Worm (Caenorhabditis elegans) whole organism, early embryonic: ENCODE data around the gene C10C5.5.

ENCODE experiments used
- B0310.2 ChIP-seq: sonication (generic microtip); optimal IDR thresholded peaks from 2 replicates; lab custom pipeline; 2016; ENCODE audit warnings: mild to moderate bottlenecking, missing genetic modification characterization, missing compliant biosample characterization
- F13C5.2 ChIP-seq: sonication (generic microtip); optimal IDR thresholded peaks from 2 replicates; lab custom pipeline; 2017; ENCODE audit warnings: mild to moderate bottlenecking, missing genetic modification characterization, inconsistent platforms, missing compliant biosample characterization
- aly-1 ChIP-seq: sonication (generic microtip); optimal IDR thresholded peaks from 2 replicates; lab custom pipeline; 2016; ENCODE audit warnings: missing genetic modification characterization, missing compliant biosample characterization
- ama-1 ChIP-seq: fragments of 150-350 bp; optimal IDR thresholded peaks from 2 replicates; lab custom pipeline; 2014
- ceh-13 ChIP-seq: fragments of 200-800 bp; sonication (Bioruptor generic); optimal IDR thresholded peaks from 2 replicates; lab custom pipeline; 2018; ENCODE audit warnings: mild to moderate bottlenecking, missing genetic modification characterization, missing compliant biosample characterization
- ceh-36 ChIP-seq: sonication (generic microtip); optimal IDR thresholded peaks from 2 replicates; lab custom pipeline; 2016; ENCODE audit warnings: missing genetic modification characterization, inconsistent platforms, missing compliant biosample characterization
- ets-7 ChIP-seq: sonication (generic microtip); optimal IDR thresholded peaks from 2 replicates; lab custom pipeline; 2016; ENCODE audit warnings: missing genotype, missing genetic modification characterization, missing compliant biosample characterization
- flt-1 ChIP-seq: fragments of 200-800 bp; sonication (Bioruptor generic); IDR thresholded peaks from 2 replicates; pipeline ENCODE4 v1.3.6; 2022; ENCODE audit warnings: missing genetic modification characterization, missing compliant biosample characterization
- hmbx-1 ChIP-seq: sonication (generic microtip); optimal IDR thresholded peaks from 2 replicates; lab custom pipeline; 2016; ENCODE audit warnings: mild to moderate bottlenecking, missing genetic modification characterization, missing compliant biosample characterization
- hmg-4 ChIP-seq: fragments of 200-800 bp; sonication (Bioruptor generic); optimal IDR thresholded peaks from 2 replicates; lab custom pipeline; 2018; ENCODE audit warnings: mild to moderate bottlenecking, missing genetic modification characterization, missing compliant biosample characterization
- hnd-1 ChIP-seq: sonication (generic microtip); optimal IDR thresholded peaks from 2 replicates; lab custom pipeline; 2016; ENCODE audit warnings: missing genetic modification characterization, missing compliant biosample characterization
- pes-1 ChIP-seq: fragments of 200-800 bp; sonication (Bioruptor generic); IDR thresholded peaks from 2 replicates; pipeline ENCODE4 v1.3.6; 2022; ENCODE audit warnings: missing genetic modification reagents, missing genetic modification characterization, missing compliant biosample characterization
- scrt-1 ChIP-seq: fragments of 200-800 bp; sonication (Bioruptor generic); IDR thresholded peaks from 2 replicates; pipeline ENCODE4 v1.3.6; 2022; ENCODE audit warnings: missing genetic modification characterization, missing compliant biosample characterization
- sea-1 ChIP-seq: fragments of 200-800 bp; sonication (Bioruptor generic); conservative IDR thresholded peaks from 2 replicates; pipeline ENCODE4 v1.3.6; 2022; ENCODE audit warnings: missing genetic modification characterization, missing compliant biosample characterization
- tbx-11 ChIP-seq: fragments of 200-800 bp; sonication (Bioruptor generic); IDR thresholded peaks from 2 replicates; pipeline ENCODE4 v1.3.6; 2022; ENCODE audit warnings: missing genetic modification characterization, missing compliant biosample characterization
- tbx-37 ChIP-seq: fragments of 200-800 bp; sonication (Bioruptor generic); conservative IDR thresholded peaks from 2 replicates; pipeline ENCODE4 v1.3.6; 2022; ENCODE audit warnings: missing genetic modification reagents, missing genetic modification characterization, missing compliant biosample characterization
- tra-4 ChIP-seq: sonication (generic microtip); optimal IDR thresholded peaks from 2 replicates; lab custom pipeline; 2017; ENCODE audit warnings: missing genetic modification characterization, missing compliant biosample characterization

Gene C10C5.5

ce11 chrIV:9381136-9381535 is at the start of gene C10C5.5:
Gene C10C5.5, plus strand, starts transcription at chrIV:9381436.
- no peak for TF ChIP-seq pes-1
- TF ChIP-seq tra-4 = no peak
- TF ChIP-seq aly-1 (tag; lab: Kevin White, UChicago) = no peak
- no peak for TF ChIP-seq ceh-13 (GFP tag; lab: Kevin White, UChicago)
- TF ChIP-seq flt-1 (GFP tag; lab: Robert Waterston, UW) = no peak
- TF ChIP-seq hmg-4 (GFP tag; lab: Kevin White, UChicago) = no peak
- TF ChIP-seq F13C5.2 (tag; lab: Kevin White, UChicago) = no peak
- TF ChIP-seq tbx-11 = no peak
- no peak for TF ChIP-seq ama-1 (lab: Kevin White, UChicago)

- TF ChIP-seq tbx-11 (no peak), sea-1 (no peak), flt-1 (GFP tag; lab: Robert Waterston, UW) (no peak), scrt-1 (GFP tag; lab: Robert Waterston, UW) (no peak), F13C5.2 (tag; lab: Kevin White, UChicago) (no peak), hnd-1 (no peak), aly-1 (tag; lab: Kevin White, UChicago) (no peak), tbx-37 (GFP tag; lab: Robert Waterston, UW) (no peak), hmbx-1 (tag; lab: Kevin White, UChicago) (no peak), tra-4 (no peak), B0310.2 (tag; lab: Kevin White, UChicago) (no peak), ama-1 (lab: Kevin White, UChicago) (no peak), ceh-13 (GFP tag; lab: Kevin White, UChicago) (no peak), pes-1 (no peak), hmg-4 (GFP tag; lab: Kevin White, UChicago) (no peak), ets-7 (tag; lab: Kevin White, UChicago) (no peak), ceh-36 (tag; lab: Kevin White, UChicago) (no peak)
These were observed 48.2 kb upstream of the C10C5.5 start for ce11 chrIV:9333007-9333406.

- no peak for TF ChIP-seq ets-7 (tag; lab: Kevin White, UChicago)
- TF ChIP-seq B0310.2 (tag; lab: Kevin White, UChicago) = no peak
- no peak for TF ChIP-seq sea-1
- no peak for TF ChIP-seq tbx-37 (GFP tag; lab: Robert Waterston, UW)
- no peak for TF ChIP-seq scrt-1 (GFP tag; lab: Robert Waterston, UW)
- TF ChIP-seq ceh-13 (GFP tag; lab: Kevin White, UChicago) = no peak
- no peak for TF ChIP-seq flt-1 (GFP tag; lab: Robert Waterston, UW)
- no peak for TF ChIP-seq hmg-4 (GFP tag; lab: Kevin White, UChicago)
- no peak for TF ChIP-seq tbx-11
- TF ChIP-seq ceh-36 (tag; lab: Kevin White, UChicago) = no peak
- no peak for TF ChIP-seq F13C5.2 (tag; lab: Kevin White, UChicago)
- TF ChIP-seq tra-4 = no peak
- TF ChIP-seq hnd-1 = no peak
- no peak for TF ChIP-seq hmbx-1 (tag; lab: Kevin White, UChicago)
- no peak for TF ChIP-seq ama-1 (lab: Kevin White, UChicago)
- no peak for TF ChIP-seq pes-1
These were observed 45.5 kb upstream of the C10C5.5 start, which contains the start of the genes coa-4 and T20D3.14 for ce11 chrIV:9335552-9336251. Gene coa-4, minus strand, starts transcription at chrIV:9335602. Gene T20D3.14, minus strand, starts transcription at chrIV:9335909.

- TF ChIP-seq pes-1 = no peak
- no peak for TF ChIP-seq scrt-1 (GFP tag; lab: Robert Waterston, UW)
- TF ChIP-seq tra-4 = no peak
- no peak for TF ChIP-seq hmg-4 (GFP tag; lab: Kevin White, UChicago)
- TF ChIP-seq hnd-1 = no peak
- no peak for TF ChIP-seq F13C5.2 (tag; lab: Kevin White, UChicago)
These were observed 44.6 kb upstream of the C10C5.5 start, which contains the start of gene T20D3.5 for ce11 chrIV:9336538-9337090. Gene T20D3.5, plus strand, starts transcription at chrIV:9337040.

- no peak for TF ChIP-seq ama-1 (lab: Kevin White, UChicago)
- TF ChIP-seq ets-7 (tag; lab: Kevin White, UChicago) = no peak
- TF ChIP-seq hnd-1 = no peak
- no peak for TF ChIP-seq sea-1
- TF ChIP-seq tbx-11 = no peak
These were observed 42.0 kb upstream of the C10C5.5 start, which contains the start of gene T20D3.6 for ce11 chrIV:9339205-9339604. Gene T20D3.6, minus strand, starts transcription at chrIV:9339305.

- TF ChIP-seq ceh-13 (GFP tag; lab: Kevin White, UChicago) (no peak), scrt-1 (GFP tag; lab: Robert Waterston, UW) (no peak)
These were observed 39.6 kb upstream of the C10C5.5 start, which contains the start of gene vps-26 for ce11 chrIV:9341591-9341990. Gene vps-26, minus strand, starts transcription at chrIV:9341790.

ce11 chrIV:9343102-9343599 is 38.1 kb upstream of the C10C5.5 start, which contains the start of gene pigc-1:
Gene pigc-1, minus strand, starts transcription at chrIV:9343152.
- TF ChIP-seq tbx-37 (GFP tag; lab: Robert Waterston, UW) = no peak

- no peak for TF ChIP-seq aly-1 (tag; lab: Kevin White, UChicago)
- no peak for TF ChIP-seq sea-1
- TF ChIP-seq ama-1 (lab: Kevin White, UChicago) = no peak
- no peak for TF ChIP-seq F13C5.2 (tag; lab: Kevin White, UChicago)
- TF ChIP-seq ceh-13 (GFP tag; lab: Kevin White, UChicago) = no peak
- TF ChIP-seq tbx-37 (GFP tag; lab: Robert Waterston, UW) = no peak
These were observed 27.5 kb upstream of the C10C5.5 start for ce11 chrIV:9353728-9354127.
